Worm (Caenorhabditis elegans) whole organism, L1 larva: ENCODE results near the gene smg-4.

ENCODE experiments used
- C16A3.4 ChIP-seq: fragments of 150-350 bp; optimal IDR thresholded peaks from 2 replicates; lab custom pipeline; 2014; ENCODE audit warnings: missing biosample characterization, missing genetic modification characterization
- Y116A8C.19 ChIP-seq: sonication (generic microtip); optimal IDR thresholded peaks from 2 replicates; lab custom pipeline; 2016; ENCODE audit warnings: missing compliant biosample characterization, missing genetic modification characterization, borderline replicate concordance
- aha-1 ChIP-seq: fragments of 150-350 bp; optimal IDR thresholded peaks from 2 replicates; lab custom pipeline; 2014; ENCODE audit warnings: missing biosample characterization, missing genetic modification characterization
- alr-1 ChIP-seq: fragments of 200-800 bp; sonication (Bioruptor generic); optimal IDR thresholded peaks from 2 replicates; lab custom pipeline; 2018; ENCODE audit warnings: borderline replicate concordance, mild to moderate bottlenecking, missing genetic modification characterization, missing compliant biosample characterization
- aly-2 ChIP-seq: fragments of 150-350 bp; optimal IDR thresholded peaks from 2 replicates; lab custom pipeline; 2014; ENCODE audit warnings: missing biosample characterization, missing genetic modification characterization
- blmp-1 ChIP-seq: fragments of 150-350 bp; optimal IDR thresholded peaks from 2 replicates; lab custom pipeline; 2014; ENCODE audit warnings: missing biosample characterization, missing genetic modification characterization
- dpl-1 ChIP-seq, 3 experiments: fragments of 150-350 bp in 2 of 3; sonication (generic microtip) in 1 of 3; optimal IDR thresholded peaks; 2 replicates each; lab custom pipeline; 2014 to 2017; ENCODE audit warnings: missing biosample characterization in 3 of 3, missing genetic modification characterization in 3 of 3, missing genetic modification reagents in 3 of 3
- efl-1 ChIP-seq, 4 experiments: fragments of 150-350 bp; optimal IDR thresholded peaks in 3 of 4; peaks in 1 of 4; 1 replicate in 1 of 4; 2 replicates in 3 of 4; lab custom pipeline; 2014; ENCODE audit warnings: missing biosample characterization in 2 of 4, missing genetic modification characterization in 2 of 4, missing genetic modification reagents in 2 of 4
- egl-13 ChIP-seq: sonication (generic microtip); optimal IDR thresholded peaks from 2 replicates; lab custom pipeline; 2016; ENCODE audit warnings: missing genotype, missing genetic modification reagents, missing genetic modification characterization, missing compliant biosample characterization
- fkh-10 ChIP-seq: sonication (generic microtip); optimal IDR thresholded peaks from 2 replicates; lab custom pipeline; 2017; ENCODE audit warnings: missing biosample characterization, missing genetic modification reagents, missing genetic modification characterization
- fos-1 ChIP-seq: fragments of 150-350 bp; optimal IDR thresholded peaks from 2 replicates; lab custom pipeline; 2014; ENCODE audit warnings: missing biosample characterization, missing genetic modification characterization
- hlh-17 ChIP-seq: fragments of 200-800 bp; sonication (Bioruptor generic); optimal IDR thresholded peaks from 2 replicates; lab custom pipeline; 2018; ENCODE audit warnings: missing genetic modification characterization, mild to moderate bottlenecking, missing compliant biosample characterization, moderate library complexity, borderline replicate concordance
- hlh-4 ChIP-seq: sonication (generic microtip); optimal IDR thresholded peaks from 2 replicates; lab custom pipeline; 2016; ENCODE audit warnings: mild to moderate bottlenecking, missing genetic modification characterization, missing compliant biosample characterization
- lsy-2 ChIP-seq, 2 experiments: fragments of 150-350 bp; optimal IDR thresholded peaks; 2 replicates each; lab custom pipeline; 2014; ENCODE audit warnings: missing biosample characterization in 2 of 2, missing genetic modification characterization in 2 of 2
- mab-9 ChIP-seq: fragments of 200-800 bp; sonication (Bioruptor generic); IDR thresholded peaks from 2 replicates; pipeline ENCODE4 v1.3.6; 2022; ENCODE audit warnings: missing genetic modification reagents, missing genetic modification characterization, missing compliant biosample characterization
- mdl-1 ChIP-seq, 2 experiments: fragments of 150-350 bp; optimal IDR thresholded peaks; 2 replicates each; lab custom pipeline; 2014 to 2017; ENCODE audit warnings: missing biosample characterization in 2 of 2, missing genetic modification characterization in 2 of 2, inconsistent platforms in 1 of 2
- mef-2 ChIP-seq: fragments of 150-350 bp; optimal IDR thresholded peaks from 2 replicates; lab custom pipeline; 2014; ENCODE audit warnings: missing biosample characterization, missing genetic modification characterization
- mep-1 ChIP-seq: fragments of 150-350 bp; optimal IDR thresholded peaks from 2 replicates; lab custom pipeline; 2014; ENCODE audit warnings: missing biosample characterization, missing genetic modification characterization
- nhr-20 ChIP-seq: sonication (generic microtip); optimal IDR thresholded peaks from 2 replicates; lab custom pipeline; 2016; ENCODE audit warnings: mild to moderate bottlenecking, missing genetic modification characterization, missing compliant biosample characterization
- nhr-47 ChIP-seq: sonication (generic microtip); optimal IDR thresholded peaks from 2 replicates; lab custom pipeline; 2016; ENCODE audit warnings: mild to moderate bottlenecking, missing genetic modification characterization, moderate library complexity, missing compliant biosample characterization
- nhr-76 ChIP-seq: sonication (generic microtip); optimal IDR thresholded peaks from 2 replicates; lab custom pipeline; 2017; ENCODE audit warnings: missing biosample characterization, missing genetic modification characterization
- nhr-77 ChIP-seq: fragments of 150-350 bp; optimal IDR thresholded peaks from 2 replicates; lab custom pipeline; 2014; ENCODE audit warnings: missing biosample characterization, missing genetic modification characterization
- nhr-84 ChIP-seq: sonication (generic microtip); optimal IDR thresholded peaks from 2 replicates; lab custom pipeline; 2017; ENCODE audit warnings: missing biosample characterization, missing genetic modification characterization
- nhr-85 ChIP-seq: sonication (generic microtip); peaks from one replicate; lab custom pipeline; 2016; ENCODE audit warnings: missing genetic modification characterization, inconsistent platforms, missing compliant biosample characterization
- rnt-1 ChIP-seq: sonication (generic microtip); optimal IDR thresholded peaks from 2 replicates; lab custom pipeline; 2016; ENCODE audit warnings: mild to moderate bottlenecking, missing genetic modification characterization, moderate library complexity, missing compliant biosample characterization
- sptf-1 ChIP-seq: fragments of 150-350 bp; optimal IDR thresholded peaks from 2 replicates; lab custom pipeline; 2014; ENCODE audit warnings: missing biosample characterization, missing genetic modification characterization
- sup-37 ChIP-seq: fragments of 200-800 bp; sonication (Bioruptor generic); optimal IDR thresholded peaks from 2 replicates; lab custom pipeline; 2018; ENCODE audit warnings: mild to moderate bottlenecking, missing genetic modification characterization, missing compliant biosample characterization
- tbx-2 ChIP-seq: sonication (generic microtip); optimal IDR thresholded peaks from 2 replicates; lab custom pipeline; 2016; ENCODE audit warnings: missing genetic modification characterization, missing compliant biosample characterization
- tlp-1 ChIP-seq: fragments of 150-350 bp; optimal IDR thresholded peaks from 2 replicates; lab custom pipeline; 2014; ENCODE audit warnings: missing biosample characterization, missing genetic modification characterization
- unc-130 ChIP-seq: fragments of 150-350 bp; optimal IDR thresholded peaks from 2 replicates; lab custom pipeline; 2017; ENCODE audit warnings: missing biosample characterization, missing genetic modification characterization, inconsistent platforms
- zag-1 ChIP-seq: fragments of 150-350 bp; optimal IDR thresholded peaks from 2 replicates; lab custom pipeline; 2014; ENCODE audit warnings: missing biosample characterization, missing genetic modification characterization
- zip-4 ChIP-seq: fragments of 200-800 bp; sonication (Bioruptor generic); optimal IDR thresholded peaks from 2 replicates; lab custom pipeline; 2018; ENCODE audit warnings: mild to moderate bottlenecking, missing genetic modification characterization, moderate library complexity, missing compliant biosample characterization

Gene smg-4

ce11 chrV:9813527-9813926, 36.0 kb upstream of the smg-4 start, which contains the start of gene sru-30:
Gene sru-30, plus strand, starts transcription at chrV:9813827.
- TF ChIP-seq rnt-1 (tag; lab: Kevin White, UChicago): no peak

DNA sequence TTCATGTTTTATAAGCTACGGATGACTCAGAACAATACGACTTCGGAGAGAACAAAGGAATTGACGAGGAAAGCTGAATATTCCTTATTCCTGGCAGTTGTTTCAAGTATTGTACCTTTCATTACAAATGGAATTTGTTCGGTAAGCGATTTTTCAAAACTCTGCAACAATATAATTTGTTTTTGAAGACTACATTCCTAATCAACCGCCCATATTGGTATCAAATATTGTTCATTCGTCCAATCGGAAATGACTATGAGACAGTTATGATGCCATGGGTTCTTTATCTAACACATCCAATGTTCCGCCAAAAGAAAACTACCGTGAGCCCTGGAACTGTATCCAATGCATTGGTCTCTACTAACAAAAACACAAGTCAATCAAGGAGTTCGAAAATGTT, 34.7 kb upstream of the smg-4 start:
- no peak for TF ChIP-seq sptf-1
- TF ChIP-seq, all 84 proteins: peak for 0

ce11 chrV:9811154-9811553, 33.6 kb upstream of the smg-4 start, which contains the start of gene sru-29:
Gene sru-29, plus strand, starts transcription at chrV:9811454.
- TF ChIP-seq mdl-1 (tag; optimal IDR thresholded peaks at IDR 0.05; lab: Kevin White, UChicago) (no peak), hlh-4 (peak; percentile 4)

DNA sequence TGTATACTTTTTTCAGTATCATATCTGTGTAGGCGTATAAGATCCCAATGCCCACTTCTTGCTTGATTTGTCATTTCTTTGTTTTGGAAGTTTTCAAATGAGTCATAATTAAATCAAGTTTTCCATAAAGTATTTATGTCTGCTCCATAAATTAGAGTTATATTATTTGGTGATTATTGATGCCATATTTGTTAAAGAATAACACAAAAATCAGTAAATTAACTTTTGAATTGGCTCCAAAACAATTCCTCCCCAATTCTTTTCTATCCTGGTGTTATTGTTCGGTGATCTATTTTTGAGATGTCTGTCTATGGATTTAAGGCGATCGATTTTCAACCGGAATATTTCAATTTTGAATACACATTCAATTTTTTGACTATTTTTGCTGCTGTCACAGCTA, 27.6 kb upstream of the smg-4 start, which contains the start of gene sru-37:
sru-37 (plus strand) TSS at position 301 of the 400 bp plus-strand sequence.
- no peak for TF ChIP-seq C16A3.4 (tag; lab: Kevin White, UChicago)
- TF ChIP-seq dpl-1 (GFP tag; optimal IDR thresholded peaks at IDR 0.05; lab: Kevin White, UChicago): no peak
- TF ChIP-seq sptf-1: no peak
- no peak for TF ChIP-seq fos-1 (tag; lab: Kevin White, UChicago)
- TF ChIP-seq alr-1: no peak
- TF ChIP-seq Y116A8C.19 (tag; lab: Kevin White, UChicago): no peak
- no peak for TF ChIP-seq nhr-20 (tag; lab: Kevin White, UChicago)
- no peak for TF ChIP-seq unc-130 (tag; lab: Kevin White, UChicago)
- TF ChIP-seq aha-1 (tag; lab: Kevin White, UChicago): no peak
- no peak for TF ChIP-seq zip-4 (GFP tag; lab: Kevin White, UChicago)
- TF ChIP-seq nhr-76 (tag; lab: Kevin White, UChicago): no peak
- no peak for TF ChIP-seq mef-2 (tag; lab: Kevin White, UChicago)
- TF ChIP-seq rnt-1 (tag; lab: Kevin White, UChicago): no peak
- TF ChIP-seq nhr-85 (tag; lab: Kevin White, UChicago): no peak
- no peak for TF ChIP-seq nhr-84 (tag; lab: Kevin White, UChicago)
- no peak for TF ChIP-seq tbx-2

DNA sequence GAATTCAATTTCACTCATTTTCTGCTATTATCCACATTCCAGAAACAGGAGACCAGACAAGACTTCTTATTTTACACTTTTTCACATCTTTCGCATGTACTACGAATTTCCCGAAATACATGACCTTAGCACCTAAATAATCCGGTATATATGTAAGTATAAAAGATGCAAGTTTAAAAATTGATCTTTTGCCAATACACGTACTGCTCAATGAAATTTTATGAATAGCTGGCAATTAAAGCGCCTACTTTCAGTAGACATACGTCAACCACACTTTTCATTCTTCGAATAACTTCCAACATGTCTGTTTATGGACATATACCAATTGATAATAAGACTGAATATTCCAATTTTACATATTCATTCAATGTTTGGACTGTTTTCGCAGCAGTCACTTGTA, 25.6 kb upstream of the smg-4 start, which contains the start of gene sru-39:
sru-39 (plus strand) TSS at position 301 of the 400 bp plus-strand sequence.
- TF ChIP-seq efl-1 (optimal IDR thresholded peaks at IDR 0.05; lab: Kevin White, UChicago): no peak
- TF ChIP-seq efl-1 (GFP tag; optimal IDR thresholded peaks at IDR 0.05 in 1 of 2; lab: Kevin White, UChicago): peak in 1 of 2 experiments; percentile 72
- no peak for TF ChIP-seq egl-13
- TF ChIP-seq zag-1 (tag; lab: Kevin White, UChicago): no peak
- TF ChIP-seq nhr-47: no peak
- TF ChIP-seq, all 84 proteins: peak for 1

ce11 chrV:9801965-9802364, 24.4 kb upstream of the smg-4 start, which contains the start of gene F46B6.10:
Gene F46B6.10, minus strand, starts transcription at chrV:9802065.
- TF ChIP-seq sup-37: no peak
- no peak for TF ChIP-seq hlh-17
- no peak for TF ChIP-seq zip-4 (GFP tag; lab: Kevin White, UChicago)
- TF ChIP-seq tlp-1 (tag; lab: Kevin White, UChicago): no peak
- TF ChIP-seq nhr-77: no peak
- TF ChIP-seq lsy-2 (tag; optimal IDR thresholded peaks at IDR 0.05; lab: Kevin White, UChicago): no peak
- no peak for TF ChIP-seq mep-1 (tag; lab: Kevin White, UChicago)
- no peak for TF ChIP-seq aly-2
- no peak for TF ChIP-seq fkh-10 (GFP tag; lab: Kevin White, UChicago)

- TF ChIP-seq mab-9 (GFP tag; lab: Robert Waterston, UW) (no peak), blmp-1 (tag; lab: Kevin White, UChicago) (no peak), mdl-1 (tag; optimal IDR thresholded peaks at IDR 0.05; lab: Kevin White, UChicago) (no peak), nhr-84 (tag; lab: Kevin White, UChicago) (no peak)
These were observed 21.5 kb upstream of the smg-4 start, which contains the start of gene F46B6.13 for ce11 chrV:9799076-9799475. Gene F46B6.13, minus strand, starts transcription at chrV:9799176.
